Fruit fly (Drosophila melanogaster): ENCODE measurements around the gene CG45089.

CG45089 gene

dm6 chrX:7935798-7936572, 42.4 kb upstream of the CG45089 start, which contains the start of gene Ubr3 (continued):
- TF ChIP-seq NC2α (GFP tag; optimal IDR thresholded peaks at IDR 0.05): no peak
- peak; percentile 39 for TF ChIP-seq CG10147 (GFP tag; optimal IDR thresholded peaks at IDR 0.05)
- TF ChIP-seq HLH4C (GFP tag; IDR thresholded peaks at IDR 0.05; ENCODE audit: partially characterized antibody): peak; percentile 81
- TF ChIP-seq Dll (GFP tag; IDR thresholded peaks at IDR 0.05; ENCODE audit: partially characterized antibody): peak; percentile 72; the same call in 3 of the 4 replicates
- no peak for TF ChIP-seq dati (GFP tag; IDR thresholded peaks at IDR 0.05)
- peak; percentile 69 for TF ChIP-seq Deaf1 (tag; optimal IDR thresholded peaks at IDR 0.05)
- no peak for TF ChIP-seq CG4282 (GFP tag; optimal IDR thresholded peaks at IDR 0.05)
- peak; percentile 56 for TF ChIP-seq trem (tag; optimal IDR thresholded peaks at IDR 0.05)
- TF ChIP-seq exex (tag; optimal IDR thresholded peaks at IDR 0.05): peak; percentile 7
- TF ChIP-seq Ssrp (tag; optimal IDR thresholded peaks at IDR 0.05): no peak
- peak; percentile 80 for TF ChIP-seq Ets65A (GFP tag)
- peak; percentile 32 for TF ChIP-seq nom (GFP tag; optimal IDR thresholded peaks at IDR 0.05)
- no peak for TF ChIP-seq CG8089 (GFP tag; optimal IDR thresholded peaks at IDR 0.05)
- no peak for TF ChIP-seq CG17328 (GFP tag; IDR thresholded peaks at IDR 0.05)
- peak; percentile 28 for TF ChIP-seq CG17829 (tag; optimal IDR thresholded peaks at IDR 0.05)
- TF ChIP-seq Bgb (GFP tag; IDR thresholded peaks at IDR 0.05; ENCODE audit: partially characterized antibody): peak; percentile 86
- no peak for TF ChIP-seq D19A (tag; optimal IDR thresholded peaks at IDR 0.05)
- TF ChIP-seq CG11085 (GFP tag; IDR thresholded peaks at IDR 0.05): no peak
- TF ChIP-seq az2 (GFP tag; optimal IDR thresholded peaks at IDR 0.05): no peak
- TF ChIP-seq zfh2 (GFP tag; optimal IDR thresholded peaks at IDR 0.05): peak; percentile 22
- TF ChIP-seq Elba2 (GFP tag; optimal IDR thresholded peaks at IDR 0.05): peak; percentile 17
- no peak for TF ChIP-seq Nf-YA (GFP tag; IDR thresholded peaks at IDR 0.05)
- peak; percentile 51 for TF ChIP-seq Hmr (GFP tag; optimal IDR thresholded peaks at IDR 0.05)
- TF ChIP-seq CG15514 (GFP tag; optimal IDR thresholded peaks at IDR 0.05): peak; percentile 37
- TF ChIP-seq Dbx (GFP tag; IDR thresholded peaks at IDR 0.05): 0 out of 3 replicates have a peak, but pooled peaks have one; percentile 29
- TF ChIP-seq Rx (GFP tag; IDR thresholded peaks at IDR 0.05): 0 out of 2 replicates have a peak, but pooled peaks have one; percentile 11
- TF ChIP-seq CG13624 (GFP tag; optimal IDR thresholded peaks at IDR 0.05): no peak
- peak; percentile 48; the same call in 1 of the 2 replicates for TF ChIP-seq MBD-R2 (GFP tag; IDR thresholded peaks at IDR 0.05)
- TF ChIP-seq CG16863 (GFP tag; optimal IDR thresholded peaks at IDR 0.05): no peak
- TF ChIP-seq MESR4 (GFP tag; optimal IDR thresholded peaks at IDR 0.05): peak; percentile 72
- 0 out of 2 replicates have a peak, but pooled peaks have one; percentile 18 for TF ChIP-seq CG32532 (GFP tag; IDR thresholded peaks at IDR 0.05)
- peak; percentile 49 for TF ChIP-seq HmgZ (tag; optimal IDR thresholded peaks at IDR 0.05)
- TF ChIP-seq CG6791 (GFP tag; IDR thresholded peaks at IDR 0.05; ENCODE audit: partially characterized antibody): peak; percentile 74
- TF ChIP-seq CG11398 (GFP tag; optimal IDR thresholded peaks at IDR 0.05): peak; percentile 4
- peak; percentile 79 for TF ChIP-seq knrl (GFP tag; IDR thresholded peaks at IDR 0.05; ENCODE audit: partially characterized antibody)
- TF ChIP-seq sd (tag; optimal IDR thresholded peaks at IDR 0.05): peak; percentile 64
- TF ChIP-seq bbx (GFP tag; IDR thresholded peaks at IDR 0.05; ENCODE audit: partially characterized antibody): peak; percentile 64
- TF ChIP-seq CG16813 (GFP tag; IDR thresholded peaks at IDR 0.05; ENCODE audit: partially characterized antibody): peak; percentile 80
- TF ChIP-seq row (GFP tag; IDR thresholded peaks at IDR 0.05): peak; percentile 26; the same call in 1 of the 3 replicates
- peak; percentile 90 for TF ChIP-seq ssp (GFP tag; IDR thresholded peaks at IDR 0.05)
- peak; percentile 69; the same call in 2 of the 3 replicates for TF ChIP-seq Opbp (GFP tag; IDR thresholded peaks at IDR 0.05; ENCODE audit: partially characterized antibody)
- TF ChIP-seq CG1529 (GFP tag; optimal IDR thresholded peaks at IDR 0.05): no peak
- peak; percentile 66 for TF ChIP-seq nerfin-2 (GFP tag; IDR thresholded peaks at IDR 0.05; ENCODE audit: partially characterized antibody)
- TF ChIP-seq mld (GFP tag; IDR thresholded peaks at IDR 0.05; ENCODE audit: partially characterized antibody): peak; percentile 63; the same call in 2 of the 3 replicates
- no peak for TF ChIP-seq CG11723 (GFP tag; optimal IDR thresholded peaks at IDR 0.05)
- peak; percentile 42 for TF ChIP-seq Rfx (GFP tag; IDR thresholded peaks at IDR 0.05)
- no peak for TF ChIP-seq CG6689 (GFP tag; IDR thresholded peaks at IDR 0.05)
- peak; percentile 68 for TF ChIP-seq stwl (tag; optimal IDR thresholded peaks at IDR 0.05)

All from whole organism, embryonic.